Worm (Caenorhabditis elegans) whole organism, midembryonic: ENCODE results near the gene daam-1.

ENCODE experiments used
- T22C8.4 ChIP-seq: fragments of 200-800 bp; sonication (Bioruptor generic); IDR thresholded peaks from 2 replicates; pipeline ENCODE4 v1.3.6; 2022; ENCODE audit warnings: missing genetic modification characterization, missing compliant biosample characterization
- cog-1 ChIP-seq: sonication (generic microtip); optimal IDR thresholded peaks from 2 replicates; lab custom pipeline; 2016; ENCODE audit warnings: missing genetic modification characterization, missing compliant biosample characterization
- flt-1 ChIP-seq: fragments of 200-800 bp; sonication (Bioruptor generic); IDR thresholded peaks from 2 replicates; pipeline ENCODE4 v1.3.6; 2022; ENCODE audit warnings: missing genetic modification characterization, missing compliant biosample characterization
- klf-2 ChIP-seq: fragments of 200-800 bp; sonication (Bioruptor generic); conservative IDR thresholded peaks from 2 replicates; pipeline ENCODE4 v1.3.6; 2022; ENCODE audit warnings: missing genetic modification reagents, missing genetic modification characterization, missing compliant biosample characterization
- med-1 ChIP-seq: sonication (generic microtip); optimal IDR thresholded peaks from 2 replicates; lab custom pipeline; 2017; ENCODE audit warnings: missing genetic modification characterization, mild to moderate bottlenecking, missing compliant biosample characterization, antibody characterized with exemption, missing genetic modification reagents; ENCODE audit not compliant: insufficient read depth
- ref-1 ChIP-seq: fragments of 200-800 bp; sonication (Bioruptor generic); conservative IDR thresholded peaks from 2 replicates; pipeline ENCODE4 v1.3.6; 2022; ENCODE audit warnings: missing genetic modification reagents, missing genetic modification characterization, missing compliant biosample characterization
- tab-1 ChIP-seq: fragments of 200-800 bp; sonication (Bioruptor generic); IDR thresholded peaks from 2 replicates; pipeline ENCODE4 v1.3.6; 2022; ENCODE audit warnings: missing genetic modification characterization, missing compliant biosample characterization
- ztf-23 ChIP-seq: fragments of 200-800 bp; sonication (Bioruptor generic); IDR thresholded peaks from 2 replicates; pipeline ENCODE4 v1.3.6; 2022; ENCODE audit warnings: missing genetic modification reagents, missing genetic modification characterization, missing compliant biosample characterization
- ztf-29 ChIP-seq: fragments of 200-800 bp; sonication (Bioruptor generic); IDR thresholded peaks from 2 replicates; pipeline ENCODE4 v1.3.6; 2022; ENCODE audit warnings: missing genetic modification reagents, missing genetic modification characterization, missing compliant biosample characterization

daam-1 gene

DNA sequence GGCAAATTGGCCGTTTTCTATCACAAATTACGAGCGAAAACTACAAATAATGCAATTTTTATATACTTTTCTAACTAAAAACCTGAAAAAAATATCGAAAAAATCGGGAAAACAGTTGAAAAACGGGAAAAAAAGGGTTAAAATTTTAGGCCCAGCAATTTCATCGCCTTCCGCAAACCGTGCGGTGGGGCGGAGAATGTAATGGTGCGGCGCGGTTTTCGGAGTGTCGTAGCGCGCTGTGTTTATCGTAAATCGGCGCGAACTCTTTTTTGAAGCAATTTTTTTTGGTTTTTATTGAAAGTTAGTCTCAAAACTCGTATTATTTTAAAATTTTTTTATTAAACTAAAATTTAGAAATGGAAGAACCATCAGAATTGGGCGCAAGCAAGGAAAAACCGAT lies 20.8 kb upstream of the daam-1 start, which contains the start of gene picd-1:
Gene picd-1, plus strand, starts transcription at position 352 of the 400 bp plus-strand sequence.
- TF ChIP-seq cog-1 (tag; lab: Kevin White, UChicago) (peak; percentile 22), flt-1 (0 out of 2 replicates have a peak, but pooled peaks have one; percentile 26), med-1 (GFP tag; lab: Kevin White, UChicago) (no peak), ztf-23 (GFP tag; lab: Robert Waterston, UW) (no peak)

DNA sequence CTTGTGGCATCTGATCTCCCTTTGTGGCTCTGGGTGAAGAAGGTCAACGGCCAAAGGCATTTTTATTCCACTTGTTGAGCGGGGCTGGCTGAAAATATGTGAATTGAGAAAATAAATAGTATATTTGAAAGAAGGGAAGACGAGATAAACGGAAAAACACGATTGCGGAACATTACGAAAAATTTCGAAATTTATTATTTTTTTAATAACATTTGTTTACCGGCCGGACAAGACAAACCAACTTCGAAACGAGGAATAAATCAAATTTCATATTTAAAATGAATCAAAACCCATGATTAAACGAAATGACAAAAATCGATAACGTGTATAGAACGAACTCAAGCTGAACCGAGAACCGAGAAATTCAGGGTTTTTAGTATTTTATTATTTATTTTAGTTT lies 20.3 kb upstream of the daam-1 start, which contains the start of gene rps-27:
Gene rps-27, minus strand, starts transcription at position 101 of the 400 bp plus-strand sequence.
- TF ChIP-seq tab-1, result no peak
- TF ChIP-seq ref-1 (GFP tag; lab: Robert Waterston, UW), result no peak
- TF ChIP-seq ztf-23 (GFP tag; lab: Robert Waterston, UW), result no peak
- no peak for TF ChIP-seq klf-2
- TF ChIP-seq flt-1, result no peak
- no peak for TF ChIP-seq T22C8.4 (GFP tag; lab: Robert Waterston, UW)
- TF ChIP-seq ztf-29 (GFP tag; lab: Robert Waterston, UW), result no peak
- no peak for TF ChIP-seq med-1 (GFP tag; lab: Kevin White, UChicago)
- TF ChIP-seq cog-1 (tag; lab: Kevin White, UChicago), result no peak

DNA sequence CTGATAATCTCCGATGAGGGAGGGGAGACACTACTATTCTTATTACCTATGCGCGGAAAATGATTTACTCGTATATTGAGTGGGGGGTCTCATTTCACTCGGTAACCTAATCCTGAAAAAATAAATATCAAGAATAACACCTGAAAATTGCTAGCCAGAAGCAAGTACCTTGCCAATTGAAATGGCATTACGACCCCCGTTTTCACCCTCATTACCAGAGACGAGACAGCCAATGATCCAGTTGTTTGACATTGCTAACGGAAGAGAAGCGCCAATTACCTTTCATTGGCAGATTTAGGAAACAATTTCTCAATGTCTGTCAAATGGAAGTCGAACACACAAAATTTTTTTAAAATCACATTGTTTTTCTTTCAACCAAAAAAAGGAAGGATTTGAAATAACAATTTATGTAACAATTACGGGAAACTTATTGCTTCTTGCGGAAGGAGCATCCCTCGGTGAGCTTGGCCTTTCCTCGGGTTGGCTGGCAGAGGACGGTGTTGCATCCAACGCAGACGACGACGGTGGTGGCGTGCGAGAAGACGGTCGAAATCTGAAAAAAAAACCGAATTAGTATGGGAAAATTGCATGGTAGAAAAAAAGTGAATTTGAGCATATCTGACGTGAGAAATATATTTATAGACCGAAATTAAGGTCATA lies 19.5 kb upstream of the daam-1 start:
- TF ChIP-seq ref-1 (GFP tag; lab: Robert Waterston, UW) (0 out of 2 replicates have a peak, but pooled peaks have one; percentile 24), T22C8.4 (GFP tag; lab: Robert Waterston, UW) (no peak)

DNA sequence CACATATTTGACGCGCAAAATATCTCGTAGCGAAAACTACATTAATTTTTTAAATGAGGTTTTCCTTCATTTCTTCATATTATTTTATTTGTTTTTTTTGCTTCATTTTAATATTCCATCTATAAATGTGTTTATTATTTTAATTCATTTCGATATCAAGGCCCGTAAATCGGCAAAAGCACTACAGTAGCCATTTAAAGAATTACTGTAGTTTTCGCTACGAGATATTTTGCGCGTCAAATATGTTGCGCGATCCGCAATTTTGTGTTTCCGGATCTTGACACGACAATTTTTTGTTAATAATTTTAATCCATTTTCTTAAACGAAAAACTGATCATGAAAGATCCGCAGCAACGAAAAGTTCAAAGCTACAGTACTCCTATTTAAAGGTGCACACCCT lies 18.5 kb upstream of the daam-1 start:
- TF ChIP-seq ztf-29 (GFP tag; lab: Robert Waterston, UW) (no peak), klf-2 (no peak), tab-1 (no peak), T22C8.4 (GFP tag; lab: Robert Waterston, UW) (no peak)

DNA sequence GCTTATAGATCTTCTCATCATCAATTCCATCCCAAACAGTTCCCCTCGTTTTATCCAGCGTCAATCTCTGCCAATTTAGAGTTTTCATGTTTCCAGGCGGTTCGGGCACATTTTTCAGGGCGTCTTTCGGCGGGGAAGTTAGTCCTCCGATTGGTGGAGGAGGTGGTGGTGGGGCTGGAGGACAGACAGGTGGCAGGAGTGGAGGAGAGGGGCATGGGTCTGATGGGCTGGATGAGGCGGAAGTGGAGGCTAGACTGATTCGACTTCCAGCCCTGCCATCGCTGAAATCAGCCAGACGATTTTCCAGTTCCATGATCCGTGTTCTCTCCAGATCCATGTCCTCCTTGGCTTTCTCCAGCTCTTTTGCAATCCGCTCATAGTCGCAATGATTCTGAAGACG lies 15.5 kb downstream of the daam-1 start:
- TF ChIP-seq T22C8.4 (GFP tag; lab: Robert Waterston, UW), result no peak
- TF ChIP-seq med-1 (GFP tag; lab: Kevin White, UChicago), result no peak
- no peak for TF ChIP-seq ztf-29 (GFP tag; lab: Robert Waterston, UW)
- no peak for TF ChIP-seq flt-1
- TF ChIP-seq tab-1, result no peak
- TF ChIP-seq cog-1 (tag; lab: Kevin White, UChicago), result no peak
- no peak for TF ChIP-seq klf-2
- no peak for TF ChIP-seq ref-1 (GFP tag; lab: Robert Waterston, UW)
- no peak for TF ChIP-seq ztf-23 (GFP tag; lab: Robert Waterston, UW)

DNA sequence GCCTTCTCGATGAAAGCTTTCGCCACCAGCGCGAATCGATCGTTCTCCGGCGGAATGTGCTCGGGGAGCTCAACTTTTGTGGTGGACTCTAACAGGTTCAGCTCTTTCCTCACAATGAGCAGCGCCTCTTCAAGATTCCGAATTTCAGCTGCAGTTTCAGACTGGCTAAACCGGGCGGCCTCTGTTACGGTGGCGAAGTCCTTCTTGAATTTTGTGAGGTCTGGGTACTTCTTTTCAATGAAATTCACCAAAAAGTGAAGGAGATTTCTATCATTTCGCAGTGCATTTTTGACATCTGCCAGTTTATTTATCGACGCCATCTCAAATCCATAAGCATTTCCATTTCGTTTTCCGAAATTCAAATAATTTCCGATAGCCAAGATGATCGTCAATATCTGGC lies 17.1 kb downstream of the daam-1 start:
- TF ChIP-seq flt-1 (no peak), klf-2 (no peak), ztf-29 (GFP tag; lab: Robert Waterston, UW) (no peak), ref-1 (GFP tag; lab: Robert Waterston, UW) (no peak), T22C8.4 (GFP tag; lab: Robert Waterston, UW) (no peak), med-1 (GFP tag; lab: Kevin White, UChicago) (no peak), ztf-23 (GFP tag; lab: Robert Waterston, UW) (no peak), cog-1 (tag; lab: Kevin White, UChicago) (no peak), tab-1 (no peak)

DNA sequence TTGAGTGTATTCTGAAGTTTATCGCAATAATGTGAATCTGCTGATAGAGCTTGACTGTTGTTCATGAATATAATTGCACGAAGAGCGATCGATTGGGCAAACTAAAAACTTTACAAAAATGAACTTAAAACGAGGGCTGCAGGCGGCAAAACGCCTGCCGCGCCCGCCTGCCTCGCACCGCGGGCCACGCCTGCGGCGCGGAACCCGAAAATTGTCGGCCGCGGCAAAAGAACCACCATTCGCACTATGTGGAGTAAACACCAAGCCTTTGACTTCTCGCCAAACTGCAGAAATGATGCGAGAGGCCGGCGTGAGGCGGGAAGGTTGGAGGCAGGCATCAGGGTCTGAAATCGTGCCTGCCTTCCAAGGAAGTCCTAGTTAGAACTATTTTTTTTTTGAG lies 19.7 kb downstream of the daam-1 start:
- TF ChIP-seq klf-2, result no peak
- TF ChIP-seq med-1 (GFP tag; lab: Kevin White, UChicago), result no peak
- no peak for TF ChIP-seq cog-1 (tag; lab: Kevin White, UChicago)
- no peak for TF ChIP-seq tab-1
- TF ChIP-seq flt-1, result no peak
- no peak for TF ChIP-seq ref-1 (GFP tag; lab: Robert Waterston, UW)
- no peak for TF ChIP-seq ztf-23 (GFP tag; lab: Robert Waterston, UW)
- TF ChIP-seq T22C8.4 (GFP tag; lab: Robert Waterston, UW), result no peak
- no peak for TF ChIP-seq ztf-29 (GFP tag; lab: Robert Waterston, UW)

DNA sequence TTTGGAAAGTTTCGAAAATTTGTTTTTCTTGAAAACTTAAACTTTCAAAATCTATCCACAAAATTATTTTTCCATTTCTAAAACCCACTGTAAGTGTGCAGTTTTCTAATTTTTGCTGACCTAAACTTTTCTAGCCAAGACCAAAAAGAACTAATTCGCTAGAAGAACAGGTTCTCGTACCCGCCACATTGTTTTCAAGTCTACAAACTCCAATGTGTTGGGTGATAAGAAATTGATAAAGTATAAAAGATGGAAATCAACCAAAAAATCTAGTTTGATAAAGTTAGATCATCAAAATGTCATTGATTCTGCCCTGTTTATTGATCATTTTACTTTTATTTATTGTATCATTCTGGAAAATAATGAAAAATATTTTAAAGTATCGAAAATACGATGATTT lies 24.7 kb downstream of the daam-1 start, which contains the start of gene cyp-29A3:
Gene cyp-29A3, plus strand, starts transcription at position 269 of the 400 bp plus-strand sequence.
- no peak for TF ChIP-seq ztf-29 (GFP tag; lab: Robert Waterston, UW)
- TF ChIP-seq cog-1 (tag; lab: Kevin White, UChicago), result no peak
- TF ChIP-seq flt-1, result no peak
- no peak for TF ChIP-seq ztf-23 (GFP tag; lab: Robert Waterston, UW)
- TF ChIP-seq tab-1, result no peak
- TF ChIP-seq ref-1 (GFP tag; lab: Robert Waterston, UW), result no peak
- TF ChIP-seq T22C8.4 (GFP tag; lab: Robert Waterston, UW), result no peak
- no peak for TF ChIP-seq klf-2
- TF ChIP-seq med-1 (GFP tag; lab: Kevin White, UChicago), result no peak

DNA sequence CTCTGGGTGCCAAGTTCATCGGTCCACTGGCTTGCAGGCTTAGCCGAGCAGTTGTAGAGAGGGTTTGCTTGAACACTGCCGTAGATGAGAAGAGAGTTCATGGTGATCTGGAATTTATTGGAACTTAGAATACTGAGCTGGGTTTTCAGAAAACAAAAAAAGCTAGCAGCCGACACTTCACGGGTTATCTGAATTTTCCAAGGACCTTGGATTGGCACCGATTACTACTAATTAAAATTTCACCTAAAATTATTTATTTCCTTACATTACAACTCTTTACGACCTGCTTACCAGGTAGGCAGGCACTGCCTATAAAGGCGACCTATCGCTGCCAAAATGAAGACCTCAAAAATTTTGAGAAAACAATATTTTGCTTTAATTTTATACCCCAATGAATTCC lies 27.7 kb downstream of the daam-1 start, which contains the start of gene srt-52:
Gene srt-52, minus strand, starts transcription at position 101 of the 400 bp plus-strand sequence.
- no peak for TF ChIP-seq flt-1

DNA sequence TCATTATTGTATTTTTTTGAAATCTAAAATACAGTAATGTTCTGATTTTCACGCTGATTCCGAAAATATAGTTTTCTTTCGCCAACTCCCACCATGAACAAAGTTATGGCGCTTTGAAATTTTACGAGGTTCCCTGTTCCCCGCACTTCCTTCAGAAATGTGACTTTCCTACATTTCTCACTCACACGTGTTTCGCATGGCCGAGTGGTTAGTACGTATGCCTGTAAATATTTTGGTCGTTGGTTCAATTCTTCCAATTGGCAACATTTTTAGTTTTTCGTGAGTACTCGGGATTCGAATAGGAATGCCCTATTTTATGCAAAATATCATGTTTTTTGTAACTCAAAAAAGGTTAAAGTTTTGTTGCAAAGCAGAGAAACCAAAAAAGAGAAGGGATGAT lies 30.3 kb downstream of the daam-1 start:
- TF ChIP-seq ref-1 (GFP tag; lab: Robert Waterston, UW) (peak; percentile 72), klf-2 (peak; percentile 85), flt-1 (peak; percentile 90), tab-1 (peak; percentile 88), med-1 (GFP tag; lab: Kevin White, UChicago) (peak; percentile 57), ztf-23 (GFP tag; lab: Robert Waterston, UW) (peak; percentile 90), cog-1 (tag; lab: Kevin White, UChicago) (no peak), ztf-29 (GFP tag; lab: Robert Waterston, UW) (peak; percentile 81), T22C8.4 (GFP tag; lab: Robert Waterston, UW) (peak; percentile 85)
